Worm (Caenorhabditis elegans) whole organism, L4 larva: Measurements from ENCODE around the gene toc-1.

ENCODE experiments used
- Y5F2A.4 ChIP-seq: fragments of 200-800 bp; sonication (Bioruptor generic); optimal IDR thresholded peaks from 2 replicates; lab custom pipeline; 2018; ENCODE audit warnings: mild to moderate bottlenecking, missing genetic modification characterization, missing compliant biosample characterization
- aha-1 ChIP-seq: fragments of 150-350 bp; peaks from one replicate; lab custom pipeline; 2014; ENCODE audit warnings: missing biosample characterization, missing genetic modification characterization
- arid-1 ChIP-seq: fragments of 200-800 bp; sonication (Bioruptor generic); conservative IDR thresholded peaks from 2 replicates; pipeline ENCODE4 v1.3.6; 2022; ENCODE audit warnings: missing genetic modification reagents, missing genetic modification characterization, missing compliant biosample characterization
- ceh-82 ChIP-seq: sonication (generic microtip); optimal IDR thresholded peaks from 2 replicates; lab custom pipeline; 2017; ENCODE audit warnings: missing biosample characterization, missing genetic modification characterization
- dmd-9 ChIP-seq: fragments of 200-800 bp; sonication (Bioruptor generic); IDR thresholded peaks from 2 replicates; pipeline ENCODE4 v1.3.6; 2022; ENCODE audit warnings: missing genetic modification reagents, missing genetic modification characterization, missing compliant biosample characterization
- madf-5 ChIP-seq, 2 experiments: fragments of 200-800 bp; sonication (Bioruptor generic); IDR thresholded peaks; 2 replicates each; pipeline ENCODE4 v1.3.6; 2022; ENCODE audit warnings: missing compliant biosample characterization in 2 of 2, missing genetic modification characterization in 2 of 2
- mxl-3 ChIP-seq: fragments of 200-800 bp; sonication (Bioruptor generic); optimal IDR thresholded peaks from 2 replicates; lab custom pipeline; 2018; ENCODE audit warnings: mild to moderate bottlenecking, missing genetic modification characterization, missing compliant biosample characterization
- nhr-11 ChIP-seq: fragments of 150-350 bp; optimal IDR thresholded peaks from 2 replicates; lab custom pipeline; 2014; ENCODE audit warnings: missing biosample characterization, missing genetic modification characterization
- skn-1 ChIP-seq: fragments of 150-350 bp; optimal IDR thresholded peaks from 2 replicates; lab custom pipeline; 2014; ENCODE audit warnings: missing biosample characterization, missing genetic modification characterization
- unc-62 ChIP-seq, 3 experiments: fragments of 150-350 bp in 1 of 3; sonication (generic microtip); optimal IDR thresholded peaks in 2 of 3; peaks in 1 of 3; 1 replicate in 1 of 3; 2 replicates in 2 of 3; lab custom pipeline; 2014 to 2017; ENCODE audit warnings: missing biosample characterization in 3 of 3, missing genetic modification characterization in 3 of 3, missing genetic modification reagents in 3 of 3, missing genotype in 1 of 3

DNA sequence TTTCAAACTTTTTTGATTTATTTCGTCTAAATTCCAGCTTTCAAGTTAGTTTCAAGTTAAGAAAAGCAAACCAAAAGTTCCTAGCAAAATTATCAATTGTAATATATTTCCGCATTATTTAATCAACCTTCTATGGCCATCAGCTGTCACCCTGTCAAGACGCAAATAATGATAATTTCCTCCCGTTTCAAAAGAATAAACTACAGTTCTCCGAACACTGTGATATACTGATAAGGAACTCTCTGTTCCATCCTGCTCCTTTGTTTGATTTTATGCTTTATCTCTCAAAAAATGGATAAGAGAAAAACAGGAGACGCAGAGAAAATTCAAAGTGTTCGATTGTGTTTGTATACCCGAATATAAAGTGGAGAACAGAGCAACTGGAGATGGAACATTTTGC lies 16.2 kb downstream of the toc-1 start:
- TF ChIP-seq mxl-3 (GFP tag; lab: Kevin White, UChicago) (no peak), madf-5 (GFP tag; IDR thresholded peaks at IDR 0.05; lab: Robert Waterston, UW) (no peak), nhr-11 (tag; lab: Kevin White, UChicago) (no peak), Y5F2A.4 (no peak), ceh-82 (tag; lab: Kevin White, UChicago) (no peak), arid-1 (no peak), skn-1 (tag; lab: Kevin White, UChicago) (no peak), unc-62 (GFP tag; optimal IDR thresholded peaks at IDR 0.05 in 1 of 2; lab: Kevin White, UChicago) (no peak), unc-62 (tag; optimal IDR thresholded peaks at IDR 0.05; lab: Kevin White, UChicago) (no peak), dmd-9 (GFP tag; lab: Robert Waterston, UW) (no peak), aha-1 (tag; lab: Kevin White, UChicago) (no peak)
